Fruit fly (Drosophila melanogaster) whole organism, embryonic: ENCODE data around the gene Dlip1.

ENCODE experiments used
- BEAF-32 ChIP-seq: fragments of 200-800 bp; sonication (Bioruptor generic); optimal IDR thresholded peaks from 3 replicates; lab custom pipeline; 2017; ENCODE audit warnings: missing biosample characterization, missing genetic modification characterization, mild to moderate bottlenecking, moderate library complexity, missing genetic modification reagents
- CG10147 ChIP-seq: fragments of 200-800 bp; sonication (Bioruptor generic); optimal IDR thresholded peaks from 2 replicates; lab custom pipeline; 2019; ENCODE audit warnings: missing biosample characterization, mild to moderate bottlenecking, missing genetic modification characterization, moderate library complexity
- CG1024 ChIP-seq: fragments of 200-800 bp; sonication (Bioruptor generic); IDR thresholded peaks from 2 replicates; pipeline ENCODE4 v1.3.6; 2022; ENCODE audit warnings: missing biosample characterization, missing genetic modification characterization
- CG11247 ChIP-seq: fragments of 200-800 bp; sonication (Bioruptor generic); IDR thresholded peaks from 2 replicates; pipeline ENCODE4 v1.3.6; 2022; ENCODE audit warnings: missing biosample characterization, missing genetic modification characterization
- CG11504 ChIP-seq: fragments of 200-800 bp; sonication (Bioruptor generic); optimal IDR thresholded peaks from 3 replicates; lab custom pipeline; 2019; ENCODE audit warnings: missing biosample characterization, mild to moderate bottlenecking, missing genetic modification characterization, moderate library complexity
- CG12942 ChIP-seq: fragments of 200-800 bp; sonication (Bioruptor generic); optimal IDR thresholded peaks from 3 replicates; lab custom pipeline; 2016; ENCODE audit warnings: missing biosample characterization, missing genetic modification characterization
- CG13424 ChIP-seq: fragments of 200-800 bp; sonication (Bioruptor generic); optimal IDR thresholded peaks from 2 replicates; lab custom pipeline; 2019; ENCODE audit warnings: missing biosample characterization, mild to moderate bottlenecking, missing genetic modification characterization, moderate library complexity
- CG14710 ChIP-seq: fragments of 200-800 bp; sonication (Bioruptor generic); optimal IDR thresholded peaks from 3 replicates; lab custom pipeline; 2019; ENCODE audit warnings: missing biosample characterization, mild to moderate bottlenecking, missing genetic modification characterization, moderate library complexity
- CG14965 ChIP-seq: fragments of 200-800 bp; sonication (Bioruptor generic); optimal IDR thresholded peaks from 2 replicates; lab custom pipeline; 2016; ENCODE audit warnings: missing biosample characterization, missing genetic modification characterization, borderline replicate concordance
- CG15601 ChIP-seq: fragments of 200-800 bp; sonication (Bioruptor generic); optimal IDR thresholded peaks from 3 replicates; lab custom pipeline; 2019; ENCODE audit warnings: missing biosample characterization, mild to moderate bottlenecking, missing genetic modification characterization, moderate library complexity
- CG1647 ChIP-seq: fragments of 200-800 bp; sonication (Bioruptor generic); optimal IDR thresholded peaks from 3 replicates; lab custom pipeline; 2016; ENCODE audit warnings: missing biosample characterization, missing genetic modification characterization
- CG17186 ChIP-seq: fragments of 200-800 bp; sonication (Bioruptor generic); optimal IDR thresholded peaks from 3 replicates; lab custom pipeline; 2017; ENCODE audit warnings: missing biosample characterization, missing genetic modification reagents, missing genetic modification characterization
- CG18262 ChIP-seq: fragments of 200-800 bp; optimal IDR thresholded peaks from 3 replicates; lab custom pipeline; 2019; ENCODE audit warnings: missing biosample characterization, mild to moderate bottlenecking, missing genetic modification characterization, moderate library complexity
- CG3163 ChIP-seq: fragments of 200-800 bp; sonication (Bioruptor generic); optimal IDR thresholded peaks from 3 replicates; lab custom pipeline; 2016; ENCODE audit warnings: missing biosample characterization, missing genetic modification characterization
- CG43689 ChIP-seq: fragments of 200-800 bp; sonication (Bioruptor generic); IDR thresholded peaks from 2 replicates; pipeline ENCODE4 v1.3.6; 2022; ENCODE audit warnings: missing biosample characterization, missing genetic modification characterization
- CG4424 ChIP-seq: fragments of 200-800 bp; sonication (Bioruptor generic); optimal IDR thresholded peaks from 3 replicates; lab custom pipeline; 2016; ENCODE audit warnings: missing biosample characterization, missing genetic modification characterization
- CG4820 ChIP-seq: fragments of 200-800 bp; sonication (Bioruptor generic); optimal IDR thresholded peaks from 3 replicates; lab custom pipeline; 2016; ENCODE audit warnings: missing biosample characterization, missing genetic modification characterization
- CG5245 ChIP-seq: fragments of 200-800 bp; sonication (Bioruptor generic); optimal IDR thresholded peaks from 3 replicates; lab custom pipeline; 2016; ENCODE audit warnings: missing biosample characterization, missing genetic modification characterization
- CG6689 ChIP-seq: fragments of 200-800 bp; sonication (Bioruptor generic); IDR thresholded peaks from 2 replicates; pipeline ENCODE4 v1.3.6; 2022; ENCODE audit warnings: missing biosample characterization, missing genetic modification characterization
- CG7357 ChIP-seq: fragments of 200-800 bp; sonication (Bioruptor generic); IDR thresholded peaks from 3 replicates; pipeline ENCODE4 v1.3.6; 2022; ENCODE audit warnings: missing biosample characterization, missing genetic modification characterization
- CG7963 ChIP-seq: fragments of 200-800 bp; sonication (Bioruptor generic); IDR thresholded peaks from 3 replicates; pipeline ENCODE4 v1.3.6; 2022; ENCODE audit warnings: missing biosample characterization, missing genetic modification characterization; ENCODE audit not compliant: partially characterized antibody
- CG9876 ChIP-seq: fragments of 200-800 bp; sonication (Bioruptor generic); optimal IDR thresholded peaks from 2 replicates; lab custom pipeline; 2016; ENCODE audit warnings: missing biosample characterization, missing genetic modification characterization
- E2f1 ChIP-seq: fragments of 200-800 bp; sonication (Bioruptor generic); IDR thresholded peaks from 2 replicates; pipeline ENCODE4 v1.3.6; 2022; ENCODE audit warnings: missing biosample characterization, missing genetic modification characterization
- Eip74EF ChIP-seq, 2 experiments: fragments of 200-800 bp in 1 of 2; fragments of >200 bp in 1 of 2; sonication (Bioruptor generic) in 1 of 2; optimal IDR thresholded peaks; 2 replicates each; lab custom pipeline; 2017 to 2019; ENCODE audit warnings: missing biosample characterization in 2 of 2, missing genetic modification characterization in 2 of 2, mild to moderate bottlenecking in 1 of 2, moderate library complexity in 1 of 2
- Elba2 ChIP-seq: fragments of 200-800 bp; sonication (Bioruptor generic); optimal IDR thresholded peaks from 3 replicates; lab custom pipeline; 2016; ENCODE audit warnings: missing biosample characterization, missing genetic modification characterization
- Lhr ChIP-seq: fragments of 200-800 bp; sonication (Bioruptor generic); optimal IDR thresholded peaks from 3 replicates; lab custom pipeline; 2017; ENCODE audit warnings: mild to moderate bottlenecking, missing biosample characterization, missing genetic modification reagents, missing genetic modification characterization
- Lim3 ChIP-seq: fragments of 200-800 bp; sonication (Bioruptor generic); IDR thresholded peaks from 2 replicates; pipeline ENCODE4 v1.3.6; 2022; ENCODE audit warnings: missing biosample characterization, missing genetic modification characterization
- Max ChIP-seq: fragments of 200-800 bp; sonication (Bioruptor generic); optimal IDR thresholded peaks from 2 replicates; lab custom pipeline; 2016; ENCODE audit warnings: missing biosample characterization, mild to moderate bottlenecking, missing genetic modification characterization
- NFAT ChIP-seq: fragments of 200-800 bp; sonication (Bioruptor generic); IDR thresholded peaks from 2 replicates; pipeline ENCODE4 v1.3.6; 2022; ENCODE audit warnings: missing biosample characterization, missing genetic modification characterization
- Pdp1 ChIP-seq, 2 experiments: fragments of 200-800 bp; sonication (Bioruptor generic); optimal IDR thresholded peaks; 3 replicates each; lab custom pipeline; 2016; ENCODE audit warnings: missing biosample characterization in 2 of 2, missing genetic modification characterization in 2 of 2, mild to moderate bottlenecking in 1 of 2, moderate library complexity in 1 of 2
- Rfx ChIP-seq: fragments of 200-800 bp; sonication (Bioruptor generic); IDR thresholded peaks from 2 replicates; pipeline ENCODE4 v1.3.6; 2022; ENCODE audit warnings: missing biosample characterization, missing genetic modification characterization
- Tbp ChIP-seq: fragments of >200 bp; optimal IDR thresholded peaks from 2 replicates; lab custom pipeline; 2018; ENCODE audit warnings: missing biosample characterization, missing genetic modification characterization
- Usf ChIP-seq: fragments of 200-800 bp; sonication (Bioruptor generic); optimal IDR thresholded peaks from 2 replicates; lab custom pipeline; 2017; ENCODE audit warnings: missing genotype, missing biosample characterization, missing genetic modification characterization
- az2 ChIP-seq: fragments of 200-800 bp; sonication (Bioruptor generic); optimal IDR thresholded peaks from 3 replicates; lab custom pipeline; 2016; ENCODE audit warnings: missing biosample characterization, missing genetic modification characterization
- btn ChIP-seq: fragments of 200-800 bp; sonication (Bioruptor generic); optimal IDR thresholded peaks from 2 replicates; lab custom pipeline; 2016; ENCODE audit warnings: missing biosample characterization, missing genetic modification characterization
- cad ChIP-seq: fragments of >200 bp; optimal IDR thresholded peaks from 2 replicates; lab custom pipeline; 2017; ENCODE audit warnings: missing biosample characterization, missing genetic modification characterization
- crp ChIP-seq, 2 experiments: fragments of 200-800 bp; sonication (Bioruptor generic); optimal IDR thresholded peaks; 2 replicates in 1 of 2; 3 replicates in 1 of 2; lab custom pipeline; 2017; ENCODE audit warnings: missing biosample characterization in 2 of 2, missing genetic modification characterization in 2 of 2, mild to moderate bottlenecking in 1 of 2, moderate library complexity in 1 of 2
- danr ChIP-seq: fragments of 200-800 bp; sonication (Bioruptor generic); IDR thresholded peaks from 2 replicates; pipeline ENCODE4 v1.3.6; 2022; ENCODE audit warnings: missing biosample characterization, missing genetic modification characterization
- ftz-f1 ChIP-seq: fragments of 200-800 bp; sonication (Bioruptor generic); optimal IDR thresholded peaks from 2 replicates; lab custom pipeline; 2016; ENCODE audit warnings: missing biosample characterization, missing genetic modification characterization
- gce ChIP-seq: fragments of 200-800 bp; sonication (Bioruptor generic); IDR thresholded peaks from 3 replicates; pipeline ENCODE4 v1.3.6; 2022; ENCODE audit warnings: missing biosample characterization, missing genetic modification characterization
- insv ChIP-seq, 2 experiments: fragments of 200-800 bp; sonication (Bioruptor generic); optimal IDR thresholded peaks; 3 replicates each; lab custom pipeline; 2016 to 2018; ENCODE audit warnings: missing biosample characterization in 2 of 2, missing genetic modification characterization in 2 of 2
- nmo ChIP-seq: fragments of 200-800 bp; sonication (Bioruptor generic); optimal IDR thresholded peaks from 2 replicates; lab custom pipeline; 2018; ENCODE audit warnings: missing biosample characterization, mild to moderate bottlenecking, missing genetic modification characterization, moderate library complexity
- sim ChIP-seq: fragments of 200-800 bp; sonication (Bioruptor generic); IDR thresholded peaks from 2 replicates; pipeline ENCODE4 v1.3.6; 2022; ENCODE audit warnings: missing biosample characterization, missing genetic modification characterization
- slp2 ChIP-seq: fragments of 200-800 bp; sonication (Bioruptor generic); optimal IDR thresholded peaks from 2 replicates; lab custom pipeline; 2016; ENCODE audit warnings: missing biosample characterization, missing genetic modification characterization
- sqz ChIP-seq: fragments of 200-800 bp; sonication (Bioruptor generic); optimal IDR thresholded peaks from 3 replicates; lab custom pipeline; 2018; ENCODE audit warnings: missing biosample characterization, mild to moderate bottlenecking, missing genetic modification characterization
- stwl ChIP-seq: fragments of 200-800 bp; sonication (Bioruptor generic); optimal IDR thresholded peaks from 3 replicates; lab custom pipeline; 2018; ENCODE audit warnings: missing biosample characterization, mild to moderate bottlenecking, missing genetic modification characterization, moderate library complexity
- tx ChIP-seq: fragments of 200-800 bp; sonication (Bioruptor generic); optimal IDR thresholded peaks from 2 replicates; lab custom pipeline; 2016; ENCODE audit warnings: missing biosample characterization, missing genetic modification characterization
- vfl ChIP-seq: fragments of 200-800 bp; sonication (Bioruptor generic); optimal IDR thresholded peaks from 2 replicates; lab custom pipeline; 2016; ENCODE audit warnings: missing biosample characterization, missing genetic modification characterization
- wdn ChIP-seq: fragments of 200-800 bp; sonication (Bioruptor generic); IDR thresholded peaks from 2 replicates; pipeline ENCODE4 v1.3.6; 2022; ENCODE audit warnings: missing biosample characterization, missing genetic modification characterization
- zen2 ChIP-seq: fragments of 200-800 bp; sonication (Bioruptor generic); IDR thresholded peaks from 3 replicates; pipeline ENCODE4 v1.3.6; 2022; ENCODE audit warnings: missing biosample characterization, missing genetic modification characterization; ENCODE audit not compliant: partially characterized antibody

The Dlip1 gene

dm6 chrX:9196362-9196761, 37.9 kb downstream of the Dlip1 start, which contains the start of gene CG12118 (continued):
- peak; percentile 76 for TF ChIP-seq CG18262 (tag; lab: Kevin White, UChicago)
- peak; percentile 89 for TF ChIP-seq az2 (GFP tag; lab: Kevin White, UChicago)
- peak; percentile 84 for TF ChIP-seq CG13424 (tag; lab: Kevin White, UChicago)
- peak; percentile 35 for TF ChIP-seq stwl (tag; lab: Kevin White, UChicago)
- TF ChIP-seq Tbp (GFP tag; lab: Kevin White, UChicago): no peak
- TF ChIP-seq tx (GFP tag; lab: Kevin White, UChicago): peak; percentile 12
- peak; percentile 70 for TF ChIP-seq CG1024 (GFP tag; lab: Robert Waterston, UW)
- TF ChIP-seq CG7357 (GFP tag; lab: Robert Waterston, UW): 0 out of 3 replicates have a peak, but pooled peaks have one; percentile 10
- peak; percentile 81 for TF ChIP-seq CG7963 (GFP tag; lab: Robert Waterston, UW)
- peak; percentile 52 for TF ChIP-seq Lhr
- TF ChIP-seq CG3163 (GFP tag; lab: Kevin White, UChicago): no peak
- TF ChIP-seq Usf: no peak
- peak; percentile 81 for TF ChIP-seq CG12942 (GFP tag; lab: Kevin White, UChicago)
- peak; percentile 80 for TF ChIP-seq E2f1 (GFP tag; lab: Robert Waterston, UW)
- peak; percentile 77 for TF ChIP-seq CG4424 (GFP tag; lab: Kevin White, UChicago)
- TF ChIP-seq sim (GFP tag; lab: Robert Waterston, UW): no peak
- no peak for TF ChIP-seq slp2
- TF ChIP-seq CG43689 (GFP tag; lab: Robert Waterston, UW): peak; percentile 45; the same call in 1 of the 2 replicates
- TF ChIP-seq nmo (GFP tag; lab: Kevin White, UChicago): peak; percentile 85
- TF ChIP-seq sqz (GFP tag; lab: Kevin White, UChicago): peak; percentile 43
- TF ChIP-seq CG17186 (GFP tag; lab: Kevin White, UChicago): peak; percentile 38
- TF ChIP-seq Lim3: no peak
- TF ChIP-seq Eip74EF (GFP tag; optimal IDR thresholded peaks at IDR 0.05; lab: Kevin White, UChicago): peak in 1 of 2 experiments; percentile 54
- TF ChIP-seq CG6689 (GFP tag; lab: Robert Waterston, UW): peak; percentile 80
- TF ChIP-seq Pdp1 (GFP tag; optimal IDR thresholded peaks at IDR 0.05; lab: Kevin White, UChicago): peak; percentile 35 to 52
- TF ChIP-seq wdn: peak; percentile 88
- TF ChIP-seq CG9876 (GFP tag; lab: Kevin White, UChicago): no peak
- TF ChIP-seq Rfx (GFP tag; lab: Robert Waterston, UW): peak; percentile 78
- TF ChIP-seq CG10147 (GFP tag; lab: Kevin White, UChicago): peak; percentile 69
- peak; percentile 67 for TF ChIP-seq CG5245 (GFP tag; lab: Kevin White, UChicago)
- TF ChIP-seq CG14710 (tag; lab: Kevin White, UChicago): peak; percentile 88
- no peak for TF ChIP-seq ftz-f1 (GFP tag; lab: Kevin White, UChicago)
- TF ChIP-seq CG11504 (tag; lab: Kevin White, UChicago): peak; percentile 77
- TF ChIP-seq BEAF-32 (GFP tag; lab: Kevin White, UChicago): peak; percentile 89
- TF ChIP-seq CG14965 (GFP tag; lab: Kevin White, UChicago): no peak
- peak; percentile 67 for TF ChIP-seq vfl (GFP tag; lab: Kevin White, UChicago)
- TF ChIP-seq btn: no peak
- no peak for TF ChIP-seq cad (GFP tag; lab: Kevin White, UChicago)
- TF ChIP-seq CG1647 (GFP tag; lab: Kevin White, UChicago): no peak
- peak; percentile 23 for TF ChIP-seq Elba2 (GFP tag; lab: Kevin White, UChicago)
- TF ChIP-seq CG15601 (tag; lab: Kevin White, UChicago): peak; percentile 77
- peak; percentile 69; the same call in 1 of the 3 replicates for TF ChIP-seq zen2 (GFP tag; lab: Robert Waterston, UW)
- peak; percentile 87 to 98 for TF ChIP-seq crp (GFP tag; optimal IDR thresholded peaks at IDR 0.05; lab: Kevin White, UChicago)
- peak; percentile 83 for TF ChIP-seq CG11247 (GFP tag; lab: Robert Waterston, UW)
- TF ChIP-seq Max (GFP tag; lab: Kevin White, UChicago): peak; percentile 73
- TF ChIP-seq CG4820 (GFP tag; lab: Kevin White, UChicago): peak; percentile 65
- TF ChIP-seq NFAT (GFP tag; lab: Robert Waterston, UW): peak; percentile 78
- peak in 1 of 2 experiments; percentile 7 for TF ChIP-seq insv (GFP tag; optimal IDR thresholded peaks at IDR 0.05; lab: Kevin White, UChicago)
- TF ChIP-seq gce: no peak
- TF ChIP-seq danr (GFP tag; lab: Robert Waterston, UW): 0 out of 2 replicates have a peak, but pooled peaks have one; percentile 46
